Worm (Caenorhabditis elegans): ENCODE data around the gene gcy-3.

DNA sequence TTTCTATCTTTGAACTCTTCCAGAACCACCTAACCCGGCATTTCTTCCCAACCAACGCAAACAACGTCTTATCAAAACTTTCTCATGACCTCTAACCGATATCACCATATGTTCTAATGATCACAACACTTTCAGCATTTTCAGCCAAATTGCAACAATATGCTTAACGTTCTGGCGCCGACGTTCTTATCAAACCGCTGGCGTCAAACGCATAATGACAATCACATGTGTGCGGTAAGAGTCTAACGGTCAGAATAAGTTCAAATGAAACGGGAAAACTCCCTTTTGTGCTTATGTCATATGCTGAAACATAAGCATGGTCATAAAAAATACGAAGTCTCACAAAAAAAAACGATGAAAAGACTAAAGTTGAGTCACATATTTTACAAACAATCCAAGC lies 6.2 kb downstream of the gcy-3 start:
- TF ChIP-seq pag-3 (tag; optimal IDR thresholded peaks at IDR 0.05; ENCODE audit: borderline replicate concordance, insufficient read depth), result no peak
- TF ChIP-seq nhr-20 (tag; optimal IDR thresholded peaks at IDR 0.05), result peak; percentile 30
- no peak for TF ChIP-seq ama-1 (optimal IDR thresholded peaks at IDR 0.05)
- peak; percentile 10 for TF ChIP-seq jun-1 (tag; optimal IDR thresholded peaks at IDR 0.05)
- TF ChIP-seq grh-1 (GFP tag; IDR thresholded peaks at IDR 0.05), result no peak
- no peak for TF ChIP-seq ceh-88 (GFP tag; IDR thresholded peaks at IDR 0.05)
- TF ChIP-seq zag-1 (tag; optimal IDR thresholded peaks at IDR 0.05), result no peak
- TF ChIP-seq ceh-82 (tag; optimal IDR thresholded peaks at IDR 0.05), result no peak
- no peak for TF ChIP-seq hlh-4 (tag; optimal IDR thresholded peaks at IDR 0.05)
- TF ChIP-seq unc-62 (GFP tag; optimal IDR thresholded peaks at IDR 0.05), result no peak
- peak; percentile 28 for TF ChIP-seq nhr-90 (tag; optimal IDR thresholded peaks at IDR 0.05; ENCODE audit: poor library complexity)
